Worm (Caenorhabditis elegans) whole organism, midembryonic: ENCODE data around the gene EGAP5.1.

Source experiments
- flt-1 ChIP-seq: fragments of 200-800 bp; sonication (Bioruptor generic); IDR thresholded peaks from 2 replicates; pipeline ENCODE4 v1.3.6; 2022; ENCODE audit warnings: missing genetic modification characterization, missing compliant biosample characterization
- ref-1 ChIP-seq: fragments of 200-800 bp; sonication (Bioruptor generic); conservative IDR thresholded peaks from 2 replicates; pipeline ENCODE4 v1.3.6; 2022; ENCODE audit warnings: missing genetic modification reagents, missing genetic modification characterization, missing compliant biosample characterization
- ztf-23 ChIP-seq: fragments of 200-800 bp; sonication (Bioruptor generic); IDR thresholded peaks from 2 replicates; pipeline ENCODE4 v1.3.6; 2022; ENCODE audit warnings: missing genetic modification reagents, missing genetic modification characterization, missing compliant biosample characterization

ce11 chrX:5120196-5120595 lies 42.7 kb upstream of the EGAP5.1 start:
- TF ChIP-seq flt-1 (GFP tag; lab: Robert Waterston, UW) (no peak), ref-1 (GFP tag; lab: Robert Waterston, UW) (no peak), ztf-23 (GFP tag; lab: Robert Waterston, UW) (no peak)
